Worm (Caenorhabditis elegans): ENCODE data around the gene srbc-57.

srbc-57 gene

DNA sequence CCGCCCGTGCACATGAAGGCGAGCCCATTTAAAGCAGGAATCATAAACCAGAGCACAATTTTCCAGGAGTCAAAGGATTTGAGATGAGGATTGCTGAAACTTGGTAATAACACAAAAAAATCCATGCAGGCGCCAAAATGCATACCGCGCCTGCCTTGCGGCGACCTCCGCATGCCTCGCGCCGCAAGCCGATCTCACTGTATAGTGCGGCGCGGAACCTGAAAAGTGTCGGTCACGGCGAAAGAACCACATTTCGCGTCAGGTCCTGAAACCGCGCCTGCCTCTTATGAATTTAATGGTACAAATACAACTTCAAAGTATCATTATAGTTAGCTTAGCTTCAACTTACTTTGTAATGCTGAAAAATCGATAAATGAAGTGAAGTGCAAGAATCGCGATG, 32.2 kb upstream of the srbc-57 start:
- no peak for TF ChIP-seq ceh-62 (tag; optimal IDR thresholded peaks at IDR 0.05)
- TF ChIP-seq F49E8.2 (tag; optimal IDR thresholded peaks at IDR 0.05; ENCODE audit: borderline replicate concordance) = no peak
- peak; percentile 54; the same call in 1 of the 2 replicates for TF ChIP-seq set-16 (GFP tag; IDR thresholded peaks at IDR 0.05)
- TF ChIP-seq nhr-41 (GFP tag; IDR thresholded peaks at IDR 0.05) = no peak

DNA sequence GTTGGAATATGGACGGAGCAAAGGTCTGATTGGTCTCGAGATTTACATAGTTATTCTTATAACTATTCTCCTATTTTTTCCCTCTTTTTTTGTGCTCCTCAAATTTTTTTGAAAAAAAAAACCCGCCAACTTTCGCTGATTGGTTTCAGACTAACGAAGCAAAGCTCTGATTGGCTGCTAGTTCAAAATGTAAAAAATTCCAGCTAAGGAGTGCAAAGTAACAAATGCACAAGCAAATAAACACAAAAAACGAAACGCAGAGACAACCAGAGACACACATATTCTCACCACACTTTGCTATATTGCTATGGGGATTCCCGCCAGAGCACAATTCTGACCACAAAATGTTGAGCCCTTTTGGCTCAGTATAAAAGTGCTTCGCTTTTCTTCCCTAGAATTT, 29.0 kb upstream of the srbc-57 start, which contains the start of gene T01G6.1:
Gene T01G6.1, plus strand, starts transcription at position 301 of the 400 bp plus-strand sequence.
- TF ChIP-seq aha-1 (tag) (peak; percentile 22), nhr-10 (tag; optimal IDR thresholded peaks at IDR 0.05) (no peak), attf-4 (tag; optimal IDR thresholded peaks at IDR 0.05) (no peak), hlh-11 (tag; optimal IDR thresholded peaks at IDR 0.05) (no peak)

- TF ChIP-seq saeg-2 (GFP tag; IDR thresholded peaks at IDR 0.05) (no peak), nhr-102 (tag; optimal IDR thresholded peaks at IDR 0.05) (peak; percentile 36), dve-1 (tag; optimal IDR thresholded peaks at IDR 0.05; ENCODE audit: insufficient read depth) (peak; percentile 71), daf-16 (GFP tag; optimal IDR thresholded peaks at IDR 0.05) (no peak), daf-16 (tag; optimal IDR thresholded peaks at IDR 0.05) (peak; percentile 82), lin-1 (GFP tag; IDR thresholded peaks at IDR 0.05) (peak; percentile 58; the same call in 1 of the 2 replicates), hlh-11 (tag; optimal IDR thresholded peaks at IDR 0.05) (peak; percentile 51), ctbp-1 (GFP tag; IDR thresholded peaks at IDR 0.05) (no peak), mdl-1 (tag; optimal IDR thresholded peaks at IDR 0.05) (peak in 1 of 2 experiments; percentile 10), pqm-1 (tag; optimal IDR thresholded peaks at IDR 0.05) (peak; percentile 62), mes-2 (tag; optimal IDR thresholded peaks at IDR 0.05; ENCODE audit: poor library complexity, severe bottlenecking) (peak; percentile 36), dmd-6 (GFP tag; IDR thresholded peaks at IDR 0.05) (peak; percentile 77), nhr-77 (tag; optimal IDR thresholded peaks at IDR 0.05) (peak; percentile 38), aha-1 (tag) (peak; percentile 38), skn-1 (tag; optimal IDR thresholded peaks at IDR 0.05) (no peak), lin-39 (tag; optimal IDR thresholded peaks at IDR 0.05) (no peak), ceh-28 (tag; optimal IDR thresholded peaks at IDR 0.05) (peak; percentile 48), nhr-28 (tag; optimal IDR thresholded peaks at IDR 0.05) (peak; percentile 87)
Observed at ce11 chrV:494284-494683, 25.9 kb upstream of the srbc-57 start, which contains the start of gene nhr-131. Gene nhr-131, plus strand, starts transcription at chrV:494370.

DNA sequence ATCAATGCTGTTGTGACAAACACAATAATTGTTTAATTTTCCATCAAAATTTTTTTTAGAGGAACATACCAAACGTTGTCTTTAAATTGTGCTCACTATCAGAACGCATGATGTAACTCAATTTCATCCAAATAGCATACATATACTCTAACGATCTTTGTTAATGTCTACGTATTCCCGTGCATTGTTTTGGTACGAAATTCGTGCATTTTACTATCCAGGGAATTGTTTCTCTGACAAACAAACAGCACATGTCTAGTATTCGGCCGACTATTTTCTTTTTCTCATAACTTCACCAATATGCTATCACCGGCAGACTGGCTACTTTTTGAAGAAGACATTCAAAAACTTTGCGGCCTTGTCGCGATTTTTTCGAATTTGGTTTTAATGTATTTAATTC, 23.1 kb upstream of the srbc-57 start, which contains the start of gene str-196:
Gene str-196, plus strand, starts transcription at position 301 of the 400 bp plus-strand sequence.
- TF ChIP-seq zag-1 (tag; optimal IDR thresholded peaks at IDR 0.05) (no peak), snpc-1.2 (GFP tag; IDR thresholded peaks at IDR 0.05) (no peak), F37D6.2 (tag; optimal IDR thresholded peaks at IDR 0.05) (no peak), F44E2.7 (GFP tag; IDR thresholded peaks at IDR 0.05) (no peak), spr-3 (GFP tag; optimal IDR thresholded peaks at IDR 0.05) (no peak), daf-16 (GFP tag; optimal IDR thresholded peaks at IDR 0.05) (no peak), daf-16 (tag; optimal IDR thresholded peaks at IDR 0.05) (no peak), lin-13 (GFP tag; optimal IDR thresholded peaks at IDR 0.05) (no peak), hmg-1.1 (GFP tag; IDR thresholded peaks at IDR 0.05) (no peak), jun-1 (tag; optimal IDR thresholded peaks at IDR 0.05) (no peak), vab-7 (GFP tag; IDR thresholded peaks at IDR 0.05) (no peak), fos-1 (tag; optimal IDR thresholded peaks at IDR 0.05) (no peak), tra-1 (GFP tag; IDR thresholded peaks at IDR 0.05) (no peak), ceh-32 (tag; optimal IDR thresholded peaks at IDR 0.05; ENCODE audit: poor library complexity) (no peak), hlh-11 (tag; optimal IDR thresholded peaks at IDR 0.05) (no peak)
